Worm (Caenorhabditis elegans) whole organism, young adult: ENCODE data around the gene Y54G2A.13.

Experiments used
- K12H6.12 ChIP-seq: fragments of 200-800 bp; sonication (Bioruptor generic); optimal IDR thresholded peaks from 2 replicates; lab custom pipeline; 2018; ENCODE audit warnings: mild to moderate bottlenecking, missing genetic modification characterization, missing compliant biosample characterization
- T07F8.4 ChIP-seq: sonication (generic microtip); optimal IDR thresholded peaks from 2 replicates; lab custom pipeline; 2016; ENCODE audit warnings: mild to moderate bottlenecking, missing genetic modification characterization, moderate library complexity, missing compliant biosample characterization
- pha-4 ChIP-seq: fragments of 150-350 bp; sonication (generic microtip); optimal IDR thresholded peaks from 2 replicates; lab custom pipeline; 2014; ENCODE audit warnings: missing biosample characterization, missing genetic modification reagents, missing genetic modification characterization
- snpc-3.4 ChIP-seq: sonication (generic microtip); optimal IDR thresholded peaks from 2 replicates; lab custom pipeline; 2017; ENCODE audit warnings: missing genetic modification characterization, mild to moderate bottlenecking, missing compliant biosample characterization, antibody characterized with exemption, moderate library complexity, missing genotype, missing genetic modification reagents
- snpc-4 ChIP-seq, 5 experiments: fragments of 150-350 bp in 1 of 5; sonication (generic microtip) in 4 of 5; optimal IDR thresholded peaks; 2 replicates each; lab custom pipeline; 2014 to 2018; ENCODE audit warnings: missing genetic modification characterization in 5 of 5, missing biosample characterization in 3 of 5, antibody characterized with exemption in 2 of 5, mild to moderate bottlenecking in 2 of 5, missing compliant biosample characterization in 2 of 5, missing genotype in 2 of 5, moderate library complexity in 2 of 5, missing genetic modification reagents in 1 of 5

DNA sequence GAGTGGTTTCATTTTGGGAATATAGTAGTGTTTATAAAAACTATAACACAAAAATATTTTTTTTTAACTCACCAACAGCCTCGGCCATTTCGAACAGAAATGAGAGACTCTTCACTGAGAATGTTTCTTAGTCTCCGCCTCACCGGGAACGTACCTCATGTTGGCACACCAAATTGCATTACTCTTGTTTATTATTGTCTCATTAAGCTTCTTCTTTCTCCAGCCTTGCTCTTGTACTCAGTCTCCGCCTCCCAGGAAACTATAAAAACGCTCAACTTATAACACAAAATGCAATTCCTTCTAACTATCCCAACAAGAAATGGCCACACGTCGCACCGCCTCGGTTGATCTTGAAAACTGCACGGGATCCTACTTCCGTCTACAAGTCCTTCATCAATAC is 13.1 kb upstream of the Y54G2A.13 start, which contains the start of the genes Y54G2A.48 and pudl-1:
- TF ChIP-seq snpc-3.4 (tag; lab: Kevin White, UChicago) (no peak), snpc-4 (GFP tag; optimal IDR thresholded peaks at IDR 0.05; lab: Kevin White, UChicago) (no peak), snpc-4 (tag; optimal IDR thresholded peaks at IDR 0.05; lab: Kevin White, UChicago) (no peak), K12H6.12 (tag; lab: Kevin White, UChicago) (no peak), pha-4 (no peak), T07F8.4 (no peak)
